Fruit fly (Drosophila melanogaster) whole organism, embryonic: ENCODE measurements around the gene TbCMF46.

Source experiments
- Atf6 ChIP-seq: fragments of 200-800 bp; sonication (Bioruptor generic); IDR thresholded peaks from 2 replicates; pipeline ENCODE4 v1.3.6; 2022; ENCODE audit warnings: missing biosample characterization, missing genetic modification characterization
- CG10147 ChIP-seq: fragments of 200-800 bp; sonication (Bioruptor generic); optimal IDR thresholded peaks from 2 replicates; lab custom pipeline; 2019; ENCODE audit warnings: missing biosample characterization, mild to moderate bottlenecking, missing genetic modification characterization, moderate library complexity
- CG10209 ChIP-seq: fragments of 200-800 bp; sonication (Bioruptor generic); optimal IDR thresholded peaks from 3 replicates; lab custom pipeline; 2017; ENCODE audit warnings: missing biosample characterization, mild to moderate bottlenecking, missing genetic modification characterization, missing genetic modification reagents
- CG11696 ChIP-seq: fragments of 200-800 bp; sonication (Bioruptor generic); IDR thresholded peaks from 2 replicates; pipeline ENCODE4 v1.3.6; 2022; ENCODE audit warnings: missing biosample characterization, missing genetic modification characterization
- CG12219 ChIP-seq: fragments of 200-800 bp; sonication (Bioruptor generic); optimal IDR thresholded peaks from 3 replicates; lab custom pipeline; 2018; ENCODE audit warnings: missing biosample characterization, mild to moderate bottlenecking, missing genetic modification characterization
- CG1233 ChIP-seq: fragments of 200-800 bp; sonication (Bioruptor generic); optimal IDR thresholded peaks from 4 replicates; lab custom pipeline; 2018; ENCODE audit warnings: missing biosample characterization, mild to moderate bottlenecking, missing genetic modification characterization
- CG12391 ChIP-seq: fragments of 200-800 bp; sonication (Bioruptor generic); optimal IDR thresholded peaks from 3 replicates; lab custom pipeline; 2018; ENCODE audit warnings: missing biosample characterization, mild to moderate bottlenecking, missing genetic modification characterization, moderate library complexity
- CG12744 ChIP-seq: fragments of 200-800 bp; sonication (Bioruptor generic); optimal IDR thresholded peaks from 2 replicates; lab custom pipeline; 2016; ENCODE audit warnings: missing biosample characterization, missing genetic modification characterization
- CG15696 ChIP-seq: fragments of 200-800 bp; sonication (Bioruptor generic); optimal IDR thresholded peaks from 2 replicates; lab custom pipeline; 2019; ENCODE audit warnings: missing biosample characterization, mild to moderate bottlenecking, missing genetic modification characterization, moderate library complexity
- CG17568 ChIP-seq: fragments of 200-800 bp; sonication (Bioruptor generic); optimal IDR thresholded peaks from 2 replicates; lab custom pipeline; 2018; ENCODE audit warnings: missing biosample characterization, mild to moderate bottlenecking, missing genetic modification characterization, moderate library complexity
- CG2129 ChIP-seq: fragments of 200-800 bp; sonication (Bioruptor generic); IDR thresholded peaks from 2 replicates; pipeline ENCODE4 v1.3.6; 2022; ENCODE audit warnings: missing biosample characterization, missing genetic modification characterization; ENCODE audit not compliant: partially characterized antibody
- CG3065 ChIP-seq: fragments of 200-800 bp; sonication (Bioruptor generic); optimal IDR thresholded peaks from 2 replicates; lab custom pipeline; 2016; ENCODE audit warnings: missing biosample characterization, missing genetic modification characterization
- CG31441 ChIP-seq: fragments of 200-800 bp; sonication (Bioruptor generic); IDR thresholded peaks from 2 replicates; pipeline ENCODE4 v1.3.6; 2022; ENCODE audit warnings: missing biosample characterization, missing genetic modification characterization
- CG3163 ChIP-seq: fragments of 200-800 bp; sonication (Bioruptor generic); optimal IDR thresholded peaks from 3 replicates; lab custom pipeline; 2016; ENCODE audit warnings: missing biosample characterization, missing genetic modification characterization
- CG3726 ChIP-seq: fragments of 200-800 bp; sonication (Bioruptor generic); IDR thresholded peaks from 3 replicates; pipeline ENCODE4, ENCODE4 v1.3.6; 2022; ENCODE audit warnings: missing biosample characterization, missing genetic modification characterization
- CG4328 ChIP-seq: fragments of 200-800 bp; sonication (Bioruptor generic); optimal IDR thresholded peaks from 3 replicates; lab custom pipeline; 2017; ENCODE audit warnings: missing biosample characterization, missing genetic modification reagents, missing genetic modification characterization
- CG4360 ChIP-seq: fragments of 200-800 bp; sonication (Bioruptor generic); IDR thresholded peaks from 2 replicates; pipeline ENCODE4 v1.3.6; 2022; ENCODE audit warnings: missing biosample characterization, missing genetic modification characterization
- CG43689 ChIP-seq: fragments of 200-800 bp; sonication (Bioruptor generic); IDR thresholded peaks from 2 replicates; pipeline ENCODE4 v1.3.6; 2022; ENCODE audit warnings: missing biosample characterization, missing genetic modification characterization
- CG7372 ChIP-seq: fragments of 200-800 bp; sonication (Bioruptor generic); IDR thresholded peaks from 2 replicates; pipeline ENCODE4 v1.3.6; 2022; ENCODE audit warnings: missing biosample characterization, missing genetic modification characterization
- CG8478 ChIP-seq: fragments of >200 bp; optimal IDR thresholded peaks from 2 replicates; lab custom pipeline; 2018
- CTCF ChIP-seq: fragments of 200-800 bp; sonication (Bioruptor generic); optimal IDR thresholded peaks from 2 replicates; lab custom pipeline; 2017; ENCODE audit warnings: missing biosample characterization, mild to moderate bottlenecking, missing genetic modification characterization, moderate library complexity
- Dll ChIP-seq: fragments of 200-800 bp; sonication (Bioruptor generic); IDR thresholded peaks from 4 replicates; pipeline ENCODE4 v1.3.6; 2022; ENCODE audit warnings: missing biosample characterization, missing genetic modification characterization; ENCODE audit not compliant: partially characterized antibody
- HHEX ChIP-seq: fragments of 200-800 bp; sonication (Bioruptor generic); optimal IDR thresholded peaks from 3 replicates; lab custom pipeline; 2017; ENCODE audit warnings: missing biosample characterization, mild to moderate bottlenecking, missing genetic modification characterization, missing genetic modification reagents
- MESR4 ChIP-seq: fragments of 200-800 bp; sonication (Bioruptor generic); optimal IDR thresholded peaks from 2 replicates; lab custom pipeline; 2018; ENCODE audit warnings: missing biosample characterization, mild to moderate bottlenecking, missing genetic modification characterization, moderate library complexity
- NFAT ChIP-seq: fragments of 200-800 bp; sonication (Bioruptor generic); IDR thresholded peaks from 2 replicates; pipeline ENCODE4 v1.3.6; 2022; ENCODE audit warnings: missing biosample characterization, missing genetic modification characterization
- Rfx ChIP-seq: fragments of 200-800 bp; sonication (Bioruptor generic); IDR thresholded peaks from 2 replicates; pipeline ENCODE4 v1.3.6; 2022; ENCODE audit warnings: missing biosample characterization, missing genetic modification characterization
- Sry-β ChIP-seq: fragments of 200-800 bp; sonication (Bioruptor generic); optimal IDR thresholded peaks from 2 replicates; lab custom pipeline; 2018; ENCODE audit warnings: missing biosample characterization, mild to moderate bottlenecking, missing genetic modification characterization, moderate library complexity
- ab ChIP-seq: fragments of 200-800 bp; sonication (Bioruptor generic); optimal IDR thresholded peaks from 2 replicates; lab custom pipeline; 2016; ENCODE audit warnings: missing biosample characterization, missing genetic modification characterization
- aop ChIP-seq: fragments of 200-800 bp; sonication (Bioruptor generic); IDR thresholded peaks from 2 replicates; pipeline ENCODE4 v1.3.6; 2022; ENCODE audit warnings: missing biosample characterization, missing genetic modification characterization
- az2 ChIP-seq: fragments of 200-800 bp; sonication (Bioruptor generic); optimal IDR thresholded peaks from 3 replicates; lab custom pipeline; 2016; ENCODE audit warnings: missing biosample characterization, missing genetic modification characterization
- bab2 ChIP-seq: fragments of 200-800 bp; sonication (Bioruptor generic); optimal IDR thresholded peaks from 2 replicates; lab custom pipeline; 2016; ENCODE audit warnings: missing biosample characterization, missing genetic modification characterization
- chn ChIP-seq: fragments of 200-800 bp; sonication (Bioruptor generic); optimal IDR thresholded peaks from 2 replicates; lab custom pipeline; 2016; ENCODE audit warnings: missing biosample characterization, missing genetic modification characterization
- dysf ChIP-seq: fragments of 200-800 bp; sonication (Bioruptor generic); IDR thresholded peaks from 3 replicates; pipeline ENCODE4 v1.3.6; 2022; ENCODE audit warnings: missing biosample characterization, missing genetic modification characterization
- eyg ChIP-seq: fragments of 200-800 bp; sonication (Bioruptor generic); optimal IDR thresholded peaks from 3 replicates; lab custom pipeline; 2016; ENCODE audit warnings: missing biosample characterization, missing genetic modification characterization
- fd64A ChIP-seq: fragments of 200-800 bp; sonication (Bioruptor generic); optimal IDR thresholded peaks from 3 replicates; lab custom pipeline; 2018; ENCODE audit warnings: missing biosample characterization, mild to moderate bottlenecking, missing genetic modification characterization
- gcm2 ChIP-seq: fragments of 200-800 bp; sonication (Bioruptor generic); optimal IDR thresholded peaks from 2 replicates; lab custom pipeline; 2016; ENCODE audit warnings: missing biosample characterization, missing genetic modification characterization
- hbn ChIP-seq: fragments of 200-800 bp; sonication (Bioruptor generic); IDR thresholded peaks from 2 replicates; pipeline ENCODE4 v1.3.6; 2022; ENCODE audit warnings: missing biosample characterization, missing genetic modification characterization; ENCODE audit not compliant: partially characterized antibody
- jigr1 ChIP-seq: fragments of 200-800 bp; sonication (Bioruptor generic); IDR thresholded peaks from 3 replicates; pipeline ENCODE4 v1.3.6; 2022; ENCODE audit warnings: missing biosample characterization, missing genetic modification characterization
- kay ChIP-seq: fragments of 200-800 bp; sonication (Bioruptor generic); optimal IDR thresholded peaks from 2 replicates; lab custom pipeline; 2016; ENCODE audit warnings: missing biosample characterization, missing genetic modification characterization
- lola ChIP-seq, 3 experiments: fragments of >200 bp in 2 of 3; fragments of 200-800 bp in 1 of 3; sonication (Bioruptor generic) in 1 of 3; optimal IDR thresholded peaks; 2 replicates each; lab custom pipeline; 2017 to 2019; ENCODE audit warnings: missing biosample characterization in 3 of 3, missing genetic modification characterization in 3 of 3, mild to moderate bottlenecking in 1 of 3, moderate library complexity in 1 of 3
- mam ChIP-seq: fragments of 200-800 bp; sonication (Bioruptor generic); optimal IDR thresholded peaks from 3 replicates; lab custom pipeline; 2016; ENCODE audit warnings: missing biosample characterization, missing genetic modification characterization
- org-1 ChIP-seq: fragments of 200-800 bp; sonication (Bioruptor generic); optimal IDR thresholded peaks from 2 replicates; lab custom pipeline; 2017; ENCODE audit warnings: missing biosample characterization, missing genetic modification characterization
- otp ChIP-seq: fragments of 200-800 bp; sonication (Bioruptor generic); IDR thresholded peaks from 3 replicates; pipeline ENCODE4, ENCODE4 v1.3.6; 2022; ENCODE audit warnings: missing biosample characterization, missing genetic modification characterization
- pnt ChIP-seq: fragments of 200-800 bp; sonication (Bioruptor generic); optimal IDR thresholded peaks from 3 replicates; lab custom pipeline; 2016; ENCODE audit warnings: missing biosample characterization, missing genetic modification characterization
- ranshi ChIP-seq: fragments of 200-800 bp; sonication (Bioruptor generic); IDR thresholded peaks from 2 replicates; pipeline ENCODE4 v1.3.6; 2022; ENCODE audit warnings: missing biosample characterization, missing genetic modification characterization
- salm ChIP-seq: fragments of 200-800 bp; sonication (Bioruptor generic); optimal IDR thresholded peaks from 2 replicates; lab custom pipeline; 2018; ENCODE audit warnings: missing biosample characterization, mild to moderate bottlenecking, missing genetic modification characterization
- sob ChIP-seq: fragments of 200-800 bp; sonication (Bioruptor generic); IDR thresholded peaks from 2 replicates; pipeline ENCODE4 v1.3.6; 2022; ENCODE audit warnings: missing biosample characterization, missing genetic modification characterization
- sug ChIP-seq: fragments of 200-800 bp; optimal IDR thresholded peaks from 2 replicates; lab custom pipeline; 2019; ENCODE audit warnings: missing biosample characterization, mild to moderate bottlenecking, missing genetic modification characterization, moderate library complexity
- tna ChIP-seq: fragments of 200-800 bp; sonication (Bioruptor generic); IDR thresholded peaks from 2 replicates; pipeline ENCODE4 v1.3.6; 2022; ENCODE audit warnings: missing biosample characterization, missing genetic modification characterization; ENCODE audit not compliant: partially characterized antibody

Gene TbCMF46

dm6 chr2L:9918020-9918959 is 6.4 kb downstream of the TbCMF46 start, which contains the start of the genes CG5885 and CG4598 (continued):
- peak; percentile 47; the same call in 1 of the 2 replicates for TF ChIP-seq sob (GFP tag; lab: Robert Waterston, UW)
- TF ChIP-seq bab2 = peak; percentile 37
- TF ChIP-seq Rfx (GFP tag; lab: Robert Waterston, UW) = peak; percentile 80
- TF ChIP-seq chn = peak; percentile 54
- TF ChIP-seq CG10147 = peak; percentile 25
- no peak for TF ChIP-seq ab (GFP tag; lab: Kevin White, UChicago)
- TF ChIP-seq CG17568 = no peak
- TF ChIP-seq tna (GFP tag; lab: Robert Waterston, UW) = peak; percentile 48
- TF ChIP-seq CG15696 = peak; percentile 56
- 0 out of 2 replicates have a peak, but pooled peaks have one; percentile 28 for TF ChIP-seq CG11696 (GFP tag; lab: Robert Waterston, UW)
- peak; percentile 76 for TF ChIP-seq az2 (GFP tag; lab: Kevin White, UChicago)
- peak; percentile 42; the same call in 2 of the 3 replicates for TF ChIP-seq otp
- no peak for TF ChIP-seq fd64A
- TF ChIP-seq mam (GFP tag; lab: Kevin White, UChicago) = peak; percentile 71
- no peak for TF ChIP-seq eyg (GFP tag; lab: Kevin White, UChicago)
- no peak for TF ChIP-seq aop (GFP tag; lab: Robert Waterston, UW)
- TF ChIP-seq NFAT (GFP tag; lab: Robert Waterston, UW) = peak; percentile 50
- peak; percentile 66 for TF ChIP-seq CG10209 (GFP tag; lab: Kevin White, UChicago)
- no peak for TF ChIP-seq jigr1
- no peak for TF ChIP-seq CG3163 (GFP tag; lab: Kevin White, UChicago)
- no peak for TF ChIP-seq CG8478 (lab: Kevin White, UChicago)
- no peak for TF ChIP-seq Sry-β
- TF ChIP-seq gcm2 (GFP tag; lab: Kevin White, UChicago) = peak; percentile 25
- TF ChIP-seq CG7372 (GFP tag; lab: Robert Waterston, UW) = peak; percentile 47; the same call in 1 of the 2 replicates
- peak; percentile 97 for TF ChIP-seq MESR4 (GFP tag; lab: Kevin White, UChicago)
- TF ChIP-seq ranshi (GFP tag; lab: Robert Waterston, UW) = peak; percentile 78
- TF ChIP-seq CG31441 = peak; percentile 64
- peak; percentile 72; the same call in 2 of the 3 replicates for TF ChIP-seq dysf (GFP tag; lab: Robert Waterston, UW)
- peak; percentile 70 for TF ChIP-seq sug (tag; lab: Kevin White, UChicago)
- TF ChIP-seq CG12391 (tag; lab: Kevin White, UChicago) = peak; percentile 82
- 0 out of 2 replicates have a peak, but pooled peaks have one; percentile 37 for TF ChIP-seq CG2129 (GFP tag; lab: Robert Waterston, UW)
- 0 out of 2 replicates have a peak, but pooled peaks have one; percentile 10 for TF ChIP-seq CG43689 (GFP tag; lab: Robert Waterston, UW)
- peak; percentile 80 for TF ChIP-seq kay (GFP tag; lab: Kevin White, UChicago)
- peak; percentile 0 for TF ChIP-seq CG1233 (GFP tag; lab: Kevin White, UChicago)
- peak; percentile 55 for TF ChIP-seq pnt (GFP tag; lab: Kevin White, UChicago)
- peak; percentile 77 for TF ChIP-seq Dll
- peak; percentile 38 for TF ChIP-seq HHEX (GFP tag; lab: Kevin White, UChicago)
- TF ChIP-seq CG4360 (GFP tag; lab: Robert Waterston, UW) = no peak
- no peak for TF ChIP-seq CTCF (GFP tag; lab: Kevin White, UChicago)
- no peak for TF ChIP-seq org-1 (GFP tag; lab: Kevin White, UChicago)
- peak in 1 of 3 experiments; percentile 71 for TF ChIP-seq lola (GFP tag; optimal IDR thresholded peaks at IDR 0.05; lab: Kevin White, UChicago)
- TF ChIP-seq CG4328 (GFP tag; lab: Kevin White, UChicago) = peak; percentile 50
- peak; percentile 68 for TF ChIP-seq hbn
- peak; percentile 59 for TF ChIP-seq CG12219 (GFP tag; lab: Kevin White, UChicago)
- TF ChIP-seq salm (tag; lab: Kevin White, UChicago) = no peak
- TF ChIP-seq CG3726 (GFP tag; lab: Robert Waterston, UW) = 0 out of 3 replicates have a peak, but pooled peaks have one; percentile 45
- no peak for TF ChIP-seq CG3065 (GFP tag; lab: Kevin White, UChicago)
- no peak for TF ChIP-seq CG12744 (GFP tag; lab: Kevin White, UChicago)
- TF ChIP-seq Atf6 (GFP tag; lab: Robert Waterston, UW) = peak; percentile 67; the same call in 1 of the 2 replicates
